Fruit fly (Drosophila melanogaster) whole organism, embryonic: ENCODE measurements around the gene Tengl3.
A peak's percentile ranks its signal among the peaks of the same experiment; 100 is the strongest.

Source experiments
- BtbVII ChIP-seq: fragments of 200-800 bp; sonication (Bioruptor generic); optimal IDR thresholded peaks from 3 replicates; lab custom pipeline; 2017; ENCODE audit warnings: missing biosample characterization, mild to moderate bottlenecking, missing genetic modification characterization
- Bteb2 ChIP-seq: fragments of 200-800 bp; sonication (Bioruptor generic); optimal IDR thresholded peaks from 2 replicates; lab custom pipeline; 2016; ENCODE audit warnings: missing biosample characterization, missing genetic modification characterization
- CG10321 ChIP-seq: fragments of 200-800 bp; sonication (Bioruptor generic); IDR thresholded peaks from 2 replicates; pipeline ENCODE4 v1.3.6; 2022; ENCODE audit warnings: missing biosample characterization, missing genetic modification characterization
- CG11398 ChIP-seq: fragments of 200-800 bp; sonication (Bioruptor generic); optimal IDR thresholded peaks from 2 replicates; lab custom pipeline; 2016; ENCODE audit warnings: missing biosample characterization, missing genetic modification characterization
- CG11723 ChIP-seq: fragments of 200-800 bp; sonication (Bioruptor generic); optimal IDR thresholded peaks from 2 replicates; lab custom pipeline; 2017; ENCODE audit warnings: missing biosample characterization, mild to moderate bottlenecking, missing genetic modification characterization
- CG12236 ChIP-seq: fragments of 200-800 bp; sonication (Bioruptor generic); optimal IDR thresholded peaks from 2 replicates; lab custom pipeline; 2016; ENCODE audit warnings: missing biosample characterization, missing genetic modification characterization
- CG1233 ChIP-seq: fragments of 200-800 bp; sonication (Bioruptor generic); optimal IDR thresholded peaks from 4 replicates; lab custom pipeline; 2018; ENCODE audit warnings: missing biosample characterization, mild to moderate bottlenecking, missing genetic modification characterization
- CG13296 ChIP-seq: fragments of 200-800 bp; sonication (Bioruptor generic); optimal IDR thresholded peaks from 3 replicates; lab custom pipeline; 2018; ENCODE audit warnings: missing biosample characterization, mild to moderate bottlenecking, missing genetic modification characterization
- CG1529 ChIP-seq: fragments of 200-800 bp; sonication (Bioruptor generic); optimal IDR thresholded peaks from 3 replicates; lab custom pipeline; 2018; ENCODE audit warnings: missing biosample characterization, missing genetic modification characterization
- CG16863 ChIP-seq: fragments of 200-800 bp; sonication (Bioruptor generic); optimal IDR thresholded peaks from 3 replicates; lab custom pipeline; 2016; ENCODE audit warnings: missing biosample characterization, missing genetic modification characterization
- CG17829 ChIP-seq: fragments of 200-800 bp; optimal IDR thresholded peaks from 2 replicates; lab custom pipeline; 2019; ENCODE audit warnings: missing biosample characterization, mild to moderate bottlenecking, missing genetic modification characterization, moderate library complexity
- CG18262 ChIP-seq: fragments of 200-800 bp; optimal IDR thresholded peaks from 3 replicates; lab custom pipeline; 2019; ENCODE audit warnings: missing biosample characterization, mild to moderate bottlenecking, missing genetic modification characterization, moderate library complexity
- CG30431 ChIP-seq: fragments of 200-800 bp; sonication (Bioruptor generic); optimal IDR thresholded peaks from 2 replicates; lab custom pipeline; 2017; ENCODE audit warnings: missing biosample characterization, missing genetic modification characterization
- CG4404 ChIP-seq: fragments of 200-800 bp; sonication (Bioruptor generic); IDR thresholded peaks from 2 replicates; pipeline ENCODE4 v1.3.6; 2022; ENCODE audit warnings: missing biosample characterization, missing genetic modification characterization
- CG4424 ChIP-seq: fragments of 200-800 bp; sonication (Bioruptor generic); optimal IDR thresholded peaks from 3 replicates; lab custom pipeline; 2016; ENCODE audit warnings: missing biosample characterization, missing genetic modification characterization
- CG5180 ChIP-seq: fragments of 200-800 bp; sonication (Bioruptor generic); optimal IDR thresholded peaks from 3 replicates; lab custom pipeline; 2017; ENCODE audit warnings: missing biosample characterization, missing genetic modification characterization, mild to moderate bottlenecking, moderate library complexity, missing genetic modification reagents
- CG7745 ChIP-seq: fragments of 200-800 bp; sonication (Bioruptor generic); optimal IDR thresholded peaks from 2 replicates; lab custom pipeline; 2018; ENCODE audit warnings: missing biosample characterization, mild to moderate bottlenecking, missing genetic modification characterization, moderate library complexity
- CG8290 ChIP-seq, 3 experiments: fragments of 200-800 bp; sonication (Bioruptor generic); optimal IDR thresholded peaks; 2 replicates each; lab custom pipeline; 2016 to 2019; ENCODE audit warnings: missing biosample characterization in 3 of 3, missing genetic modification characterization in 3 of 3, mild to moderate bottlenecking in 2 of 3, moderate library complexity in 1 of 3
- CG8478 ChIP-seq: fragments of >200 bp; optimal IDR thresholded peaks from 2 replicates; lab custom pipeline; 2018
- CG9876 ChIP-seq: fragments of 200-800 bp; sonication (Bioruptor generic); optimal IDR thresholded peaks from 2 replicates; lab custom pipeline; 2016; ENCODE audit warnings: missing biosample characterization, missing genetic modification characterization
- CG9932 ChIP-seq: fragments of 200-800 bp; sonication (Bioruptor generic); IDR thresholded peaks from 2 replicates; pipeline ENCODE4 v1.3.6; 2022; ENCODE audit warnings: missing biosample characterization, missing genetic modification characterization
- D ChIP-seq, 2 experiments: fragments of 200-800 bp in 1 of 2; fragments of >200 bp in 1 of 2; sonication (Bioruptor generic) in 1 of 2; optimal IDR thresholded peaks; 2 replicates in 1 of 2; 3 replicates in 1 of 2; lab custom pipeline; 2017; ENCODE audit warnings: mild to moderate bottlenecking in 1 of 2, missing biosample characterization in 1 of 2, missing genetic modification characterization in 1 of 2, missing genetic modification reagents in 1 of 2
- Doc3 ChIP-seq: fragments of 200-800 bp; sonication (Bioruptor generic); IDR thresholded peaks from 3 replicates; pipeline ENCODE4 v1.3.6; 2022; ENCODE audit warnings: missing biosample characterization, missing genetic modification characterization; ENCODE audit not compliant: partially characterized antibody
- Drgx ChIP-seq: fragments of 200-800 bp; sonication (Bioruptor generic); IDR thresholded peaks from 2 replicates; pipeline ENCODE4 v1.3.6; 2022; ENCODE audit warnings: missing biosample characterization, missing genetic modification characterization
- HLHmδ ChIP-seq: fragments of 200-800 bp; sonication (Bioruptor generic); optimal IDR thresholded peaks from 2 replicates; lab custom pipeline; 2018; ENCODE audit warnings: missing biosample characterization, mild to moderate bottlenecking, missing genetic modification characterization, moderate library complexity
- Hmx ChIP-seq: fragments of 200-800 bp; sonication (Bioruptor generic); optimal IDR thresholded peaks from 2 replicates; lab custom pipeline; 2016; ENCODE audit warnings: missing biosample characterization, missing genetic modification characterization
- MESR4 ChIP-seq: fragments of 200-800 bp; sonication (Bioruptor generic); optimal IDR thresholded peaks from 2 replicates; lab custom pipeline; 2018; ENCODE audit warnings: missing biosample characterization, mild to moderate bottlenecking, missing genetic modification characterization, moderate library complexity
- Mad ChIP-seq: fragments of 200-800 bp; sonication (Bioruptor generic); optimal IDR thresholded peaks from 2 replicates; lab custom pipeline; 2016; ENCODE audit warnings: missing biosample characterization, missing genetic modification characterization
- NK7.1 ChIP-seq: fragments of 200-800 bp; sonication (Bioruptor generic); optimal IDR thresholded peaks from 3 replicates; lab custom pipeline; 2016; ENCODE audit warnings: missing biosample characterization, missing genetic modification characterization
- Pdp1 ChIP-seq, 2 experiments: fragments of 200-800 bp; sonication (Bioruptor generic); optimal IDR thresholded peaks; 3 replicates each; lab custom pipeline; 2016; ENCODE audit warnings: missing biosample characterization in 2 of 2, missing genetic modification characterization in 2 of 2, mild to moderate bottlenecking in 1 of 2, moderate library complexity in 1 of 2
- Side ChIP-seq: fragments of 200-800 bp; sonication (Bioruptor generic); optimal IDR thresholded peaks from 2 replicates; lab custom pipeline; 2016; ENCODE audit warnings: missing biosample characterization, missing genetic modification characterization
- Six4 ChIP-seq: fragments of 200-800 bp; sonication (Bioruptor generic); optimal IDR thresholded peaks from 2 replicates; lab custom pipeline; 2016; ENCODE audit warnings: missing biosample characterization, missing genetic modification characterization
- Trl ChIP-seq, 3 experiments: fragments of >200 bp in 2 of 3; fragments of 200-800 bp in 1 of 3; sonication (Bioruptor generic) in 1 of 3; optimal IDR thresholded peaks; 2 replicates in 1 of 3; 3 replicates in 2 of 3; lab custom pipeline; 2016 to 2017; ENCODE audit warnings: missing biosample characterization in 1 of 3, missing genetic modification characterization in 1 of 3
- abd-A ChIP-seq: fragments of 200-800 bp; sonication (Bioruptor generic); optimal IDR thresholded peaks from 3 replicates; lab custom pipeline; 2019; ENCODE audit warnings: missing biosample characterization, mild to moderate bottlenecking, missing genetic modification characterization, moderate library complexity
- bab2 ChIP-seq: fragments of 200-800 bp; sonication (Bioruptor generic); optimal IDR thresholded peaks from 2 replicates; lab custom pipeline; 2016; ENCODE audit warnings: missing biosample characterization, missing genetic modification characterization
- bbx ChIP-seq: fragments of 200-800 bp; sonication (Bioruptor generic); IDR thresholded peaks from 2 replicates; pipeline ENCODE4 v1.3.6; 2022; ENCODE audit warnings: missing biosample characterization, missing genetic modification characterization; ENCODE audit not compliant: partially characterized antibody
- chn ChIP-seq: fragments of 200-800 bp; sonication (Bioruptor generic); optimal IDR thresholded peaks from 2 replicates; lab custom pipeline; 2016; ENCODE audit warnings: missing biosample characterization, missing genetic modification characterization
- fru ChIP-seq: fragments of >200 bp; optimal IDR thresholded peaks from 2 replicates; lab custom pipeline; 2017
- ftz-f1 ChIP-seq: fragments of 200-800 bp; sonication (Bioruptor generic); optimal IDR thresholded peaks from 2 replicates; lab custom pipeline; 2016; ENCODE audit warnings: missing biosample characterization, missing genetic modification characterization
- h ChIP-seq: fragments of >200 bp; optimal IDR thresholded peaks from 2 replicates; lab custom pipeline; 2017
- hkb ChIP-seq, 2 experiments: fragments of 200-800 bp in 1 of 2; fragments of >200 bp in 1 of 2; sonication (Bioruptor generic) in 1 of 2; IDR thresholded peaks in 1 of 2; optimal IDR thresholded peaks in 1 of 2; 2 replicates each; pipeline versions ENCODE4 v1.3.6 to Lab custom; 2017 to 2022; ENCODE audit warnings: missing biosample characterization in 1 of 2, missing genetic modification characterization in 1 of 2
- kay ChIP-seq: fragments of 200-800 bp; sonication (Bioruptor generic); optimal IDR thresholded peaks from 2 replicates; lab custom pipeline; 2016; ENCODE audit warnings: missing biosample characterization, missing genetic modification characterization
- klu ChIP-seq: fragments of 200-800 bp; sonication (Bioruptor generic); IDR thresholded peaks from 2 replicates; pipeline ENCODE4 v1.3.6; 2022; ENCODE audit warnings: missing biosample characterization, missing genetic modification characterization
- nau ChIP-seq: fragments of 200-800 bp; sonication (Bioruptor generic); optimal IDR thresholded peaks from 3 replicates; lab custom pipeline; 2017; ENCODE audit warnings: missing biosample characterization, mild to moderate bottlenecking, missing genetic modification characterization, missing genetic modification reagents
- onecut ChIP-seq: fragments of 200-800 bp; sonication (Bioruptor generic); IDR thresholded peaks from 2 replicates; pipeline ENCODE4 v1.3.6; 2022; ENCODE audit warnings: missing biosample characterization, missing genetic modification characterization
- sim ChIP-seq: fragments of 200-800 bp; sonication (Bioruptor generic); IDR thresholded peaks from 2 replicates; pipeline ENCODE4 v1.3.6; 2022; ENCODE audit warnings: missing biosample characterization, missing genetic modification characterization
- ttk ChIP-seq: fragments of 200-800 bp; sonication (Bioruptor generic); IDR thresholded peaks from 2 replicates; pipeline ENCODE4 v2.1.2; 2022; ENCODE audit warnings: missing biosample characterization, missing genetic modification characterization
- tup ChIP-seq: fragments of 200-800 bp; sonication (Bioruptor generic); optimal IDR thresholded peaks from 2 replicates; lab custom pipeline; 2016; ENCODE audit warnings: missing biosample characterization, mild to moderate bottlenecking, missing genetic modification characterization, moderate library complexity

Tengl3 gene

dm6 chr2L:2227316-2227715 is 10.7 kb downstream of the Tengl3 start (continued):
- TF ChIP-seq bab2 (GFP tag; lab: Kevin White, UChicago) (no peak), klu (GFP tag; lab: Robert Waterston, UW) (no peak), CG5180 (GFP tag; lab: Kevin White, UChicago) (peak; percentile 41), CG12236 (GFP tag; lab: Kevin White, UChicago) (no peak), ttk (GFP tag; lab: Robert Waterston, UW) (peak; percentile 31; the same call in 1 of the 2 replicates), CG18262 (tag; lab: Kevin White, UChicago) (peak; percentile 41), CG4424 (peak; percentile 34), CG8478 (lab: Kevin White, UChicago) (no peak), fru (lab: Kevin White, UChicago) (no peak), Hmx (GFP tag; lab: Kevin White, UChicago) (no peak), HLHmδ (GFP tag; lab: Kevin White, UChicago) (no peak), CG7745 (no peak), CG11723 (peak; percentile 1), Mad (GFP tag; lab: Kevin White, UChicago) (peak; percentile 43), CG17829 (tag; lab: Kevin White, UChicago) (no peak), tup (no peak), CG4404 (GFP tag; lab: Robert Waterston, UW) (no peak), kay (no peak), Pdp1 (GFP tag; optimal IDR thresholded peaks at IDR 0.05; lab: Kevin White, UChicago) (peak; percentile 17 to 24), MESR4 (GFP tag; lab: Kevin White, UChicago) (no peak), Bteb2 (GFP tag; lab: Kevin White, UChicago) (no peak), CG11398 (peak; percentile 41), nau (GFP tag; lab: Kevin White, UChicago) (no peak), CG30431 (no peak), Side (GFP tag; lab: Kevin White, UChicago) (peak; percentile 6), ftz-f1 (GFP tag; lab: Kevin White, UChicago) (no peak)

DNA sequence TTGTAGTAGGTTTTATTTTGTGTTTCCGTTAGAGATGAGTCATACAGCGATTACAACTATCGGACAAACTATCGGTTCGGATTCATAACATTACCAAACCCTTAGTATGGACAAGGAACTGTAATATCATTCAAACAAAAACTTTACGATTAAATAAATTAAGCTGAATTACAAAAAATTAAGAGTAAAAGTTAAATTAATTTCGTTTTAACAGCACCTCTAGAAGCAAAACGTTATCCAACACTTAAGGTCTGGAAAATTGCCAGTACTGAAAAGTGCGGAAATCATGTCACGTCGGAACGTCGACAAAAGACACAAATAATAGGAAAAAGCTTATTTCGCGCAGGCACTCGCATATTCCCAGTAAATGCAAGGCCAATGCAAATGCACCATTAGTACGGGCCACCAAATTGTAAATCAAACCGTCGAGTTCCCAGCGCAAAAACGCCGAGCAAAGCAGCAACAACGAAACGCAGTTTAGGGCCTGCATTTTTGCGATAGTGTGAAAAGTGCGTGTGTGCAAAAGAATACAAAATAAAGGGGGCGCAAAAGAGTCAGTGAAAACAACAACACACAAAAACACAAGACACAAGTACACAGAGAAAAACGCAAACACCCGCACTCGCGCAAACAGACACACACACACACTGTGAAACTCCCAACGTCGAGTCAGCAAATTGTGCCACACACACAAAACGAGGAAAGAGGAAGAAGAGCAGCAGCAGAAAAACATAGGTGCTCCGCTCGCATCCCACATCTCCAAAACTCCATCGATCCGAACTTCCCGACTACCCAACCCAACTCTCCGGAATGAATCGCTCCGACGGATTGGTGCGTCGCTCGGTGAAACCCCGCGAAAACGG is 11.6 kb downstream of the Tengl3 start, which contains the start of the genes CG15387 and sau:
Gene CG15387 (minus strand): TSS at position 36 of the 863 bp plus-strand sequence.
Gene sau (plus strand): TSS at position 84 of the 863 bp plus-strand sequence.
- TF ChIP-seq Trl (optimal IDR thresholded peaks at IDR 0.05; lab: Kevin White, UChicago) (no peak), Trl (GFP tag; optimal IDR thresholded peaks at IDR 0.05; lab: Kevin White, UChicago) (peak; percentile 96), D (optimal IDR thresholded peaks at IDR 0.05; lab: Kevin White, UChicago) (no peak), D (GFP tag; optimal IDR thresholded peaks at IDR 0.05; lab: Kevin White, UChicago) (peak; percentile 67), Doc3 (GFP tag; lab: Robert Waterston, UW) (peak; percentile 97), sim (no peak), CG9932 (GFP tag; lab: Robert Waterston, UW) (peak; percentile 91), CG9876 (peak; percentile 78), Hmx (GFP tag; lab: Kevin White, UChicago) (peak; percentile 77), hkb (optimal IDR thresholded peaks at IDR 0.05; lab: Kevin White, UChicago) (no peak), hkb (GFP tag; IDR thresholded peaks at IDR 0.05; lab: Robert Waterston, UW) (peak; percentile 86), Six4 (GFP tag; lab: Kevin White, UChicago) (peak; percentile 81), CG1233 (GFP tag; lab: Kevin White, UChicago) (peak; percentile 82), h (lab: Kevin White, UChicago) (no peak), abd-A (tag; lab: Kevin White, UChicago) (no peak), CG1529 (GFP tag; lab: Kevin White, UChicago) (peak; percentile 65), onecut (GFP tag; lab: Robert Waterston, UW) (peak; percentile 44), NK7.1 (peak; percentile 70), Drgx (GFP tag; lab: Robert Waterston, UW) (peak; percentile 65), BtbVII (GFP tag; lab: Kevin White, UChicago) (peak; percentile 72), Mad (GFP tag; lab: Kevin White, UChicago) (peak; percentile 88), CG10321 (GFP tag; lab: Robert Waterston, UW) (peak; percentile 36; the same call in 1 of the 2 replicates), bbx (GFP tag; lab: Robert Waterston, UW) (peak; percentile 86), CG16863 (GFP tag; lab: Kevin White, UChicago) (peak; percentile 92), CG8290 (GFP tag; optimal IDR thresholded peaks at IDR 0.05; lab: Kevin White, UChicago) (peak; percentile 92), CG8290 (tag; optimal IDR thresholded peaks at IDR 0.05; lab: Kevin White, UChicago) (peak; percentile 70 to 88), chn (GFP tag; lab: Kevin White, UChicago) (peak; percentile 93), CG13296 (GFP tag; lab: Kevin White, UChicago) (peak; percentile 84)
